Fruit fly (Drosophila melanogaster) whole organism, embryonic: ENCODE results near the gene CG1309.
A peak's percentile ranks its signal among the peaks of the same experiment; 100 is the strongest.

Experiments used
- C15 ChIP-seq: fragments of 200-800 bp; sonication (Bioruptor generic); IDR thresholded peaks from 3 replicates; pipeline ENCODE4 v1.3.6; 2022; ENCODE audit warnings: missing biosample characterization, missing genetic modification characterization
- CG10274 ChIP-seq: fragments of 200-800 bp; sonication (Bioruptor generic); optimal IDR thresholded peaks from 3 replicates; lab custom pipeline; 2017; ENCODE audit warnings: missing biosample characterization, mild to moderate bottlenecking, missing genetic modification characterization
- CG11085 ChIP-seq: fragments of 200-800 bp; sonication (Bioruptor generic); IDR thresholded peaks from 2 replicates; pipeline ENCODE4 v1.3.6; 2022; ENCODE audit warnings: missing biosample characterization, missing genetic modification characterization
- CG15514 ChIP-seq: fragments of 200-800 bp; sonication (Bioruptor generic); optimal IDR thresholded peaks from 3 replicates; lab custom pipeline; 2017; ENCODE audit warnings: missing biosample characterization, missing genetic modification characterization, mild to moderate bottlenecking, moderate library complexity, missing genetic modification reagents
- CG1603 ChIP-seq: fragments of 200-800 bp; sonication (Bioruptor generic); optimal IDR thresholded peaks from 2 replicates; lab custom pipeline; 2019; ENCODE audit warnings: missing biosample characterization, mild to moderate bottlenecking, missing genetic modification characterization, moderate library complexity
- CG30020 ChIP-seq: fragments of 200-800 bp; optimal IDR thresholded peaks from 2 replicates; lab custom pipeline; 2019; ENCODE audit warnings: missing biosample characterization, mild to moderate bottlenecking, missing genetic modification characterization, moderate library complexity
- CG33213 ChIP-seq: fragments of 200-800 bp; sonication (Bioruptor generic); optimal IDR thresholded peaks from 3 replicates; lab custom pipeline; 2016; ENCODE audit warnings: missing biosample characterization, missing genetic modification characterization
- CG33557 ChIP-seq: fragments of 200-800 bp; sonication (Bioruptor generic); optimal IDR thresholded peaks from 2 replicates; lab custom pipeline; 2019; ENCODE audit warnings: missing biosample characterization, mild to moderate bottlenecking, missing genetic modification characterization, moderate library complexity
- CG34224 ChIP-seq: fragments of 200-800 bp; sonication (Bioruptor generic); IDR thresholded peaks from 3 replicates; pipeline ENCODE4 v1.3.6; 2022; ENCODE audit warnings: missing biosample characterization, missing genetic modification characterization; ENCODE audit not compliant: partially characterized antibody
- CG34422 ChIP-seq: fragments of 200-800 bp; sonication (Bioruptor generic); IDR thresholded peaks from 3 replicates; pipeline ENCODE4 v1.3.6; 2022; ENCODE audit warnings: missing biosample characterization, missing genetic modification characterization
- CG43689 ChIP-seq: fragments of 200-800 bp; sonication (Bioruptor generic); IDR thresholded peaks from 2 replicates; pipeline ENCODE4 v1.3.6; 2022; ENCODE audit warnings: missing biosample characterization, missing genetic modification characterization
- CG6791 ChIP-seq: fragments of 200-800 bp; sonication (Bioruptor generic); IDR thresholded peaks from 3 replicates; pipeline ENCODE4 v1.3.6; 2022; ENCODE audit warnings: missing biosample characterization, missing genetic modification characterization; ENCODE audit not compliant: partially characterized antibody
- CG7372 ChIP-seq: fragments of 200-800 bp; sonication (Bioruptor generic); IDR thresholded peaks from 2 replicates; pipeline ENCODE4 v1.3.6; 2022; ENCODE audit warnings: missing biosample characterization, missing genetic modification characterization
- CG8924 ChIP-seq: fragments of 200-800 bp; optimal IDR thresholded peaks from 3 replicates; lab custom pipeline; 2019; ENCODE audit warnings: missing biosample characterization, mild to moderate bottlenecking, missing genetic modification characterization, moderate library complexity
- CG9215 ChIP-seq: fragments of 200-800 bp; sonication (Bioruptor generic); IDR thresholded peaks from 2 replicates; pipeline ENCODE4 v1.3.6; 2022; ENCODE audit warnings: missing biosample characterization, missing genetic modification characterization
- CG9727 ChIP-seq: fragments of 200-800 bp; sonication (Bioruptor generic); optimal IDR thresholded peaks from 3 replicates; lab custom pipeline; 2017; ENCODE audit warnings: missing biosample characterization, mild to moderate bottlenecking, missing genetic modification characterization
- Dbx ChIP-seq: fragments of 200-800 bp; sonication (Bioruptor generic); IDR thresholded peaks from 3 replicates; pipeline ENCODE4 v1.3.6; 2022; ENCODE audit warnings: missing biosample characterization, missing genetic modification characterization
- Dll ChIP-seq: fragments of 200-800 bp; sonication (Bioruptor generic); IDR thresholded peaks from 4 replicates; pipeline ENCODE4 v1.3.6; 2022; ENCODE audit warnings: missing biosample characterization, missing genetic modification characterization; ENCODE audit not compliant: partially characterized antibody
- Doc3 ChIP-seq: fragments of 200-800 bp; sonication (Bioruptor generic); IDR thresholded peaks from 3 replicates; pipeline ENCODE4 v1.3.6; 2022; ENCODE audit warnings: missing biosample characterization, missing genetic modification characterization; ENCODE audit not compliant: partially characterized antibody
- Dp ChIP-seq: fragments of 200-800 bp; sonication (Bioruptor generic); optimal IDR thresholded peaks from 2 replicates; lab custom pipeline; 2018; ENCODE audit warnings: missing biosample characterization, mild to moderate bottlenecking, missing genetic modification characterization, moderate library complexity
- Dref ChIP-seq: fragments of 200-800 bp; sonication (Bioruptor generic); IDR thresholded peaks from 2 replicates; pipeline ENCODE4 v1.3.6; 2022; ENCODE audit warnings: missing biosample characterization, missing genetic modification characterization
- Ets65A ChIP-seq: fragments of 200-800 bp; sonication (Bioruptor generic); peaks from one replicate; lab custom pipeline; 2016; ENCODE audit warnings: missing biosample characterization, missing genetic modification characterization
- HmgZ ChIP-seq: fragments of 200-800 bp; sonication (Bioruptor generic); optimal IDR thresholded peaks from 2 replicates; lab custom pipeline; 2018; ENCODE audit warnings: missing biosample characterization, mild to moderate bottlenecking, missing genetic modification characterization
- Jarid2 ChIP-seq: fragments of 200-800 bp; sonication (Bioruptor generic); optimal IDR thresholded peaks from 3 replicates; lab custom pipeline; 2017; ENCODE audit warnings: mild to moderate bottlenecking, missing biosample characterization, missing genetic modification reagents, missing genetic modification characterization
- MESR4 ChIP-seq: fragments of 200-800 bp; sonication (Bioruptor generic); optimal IDR thresholded peaks from 2 replicates; lab custom pipeline; 2018; ENCODE audit warnings: missing biosample characterization, mild to moderate bottlenecking, missing genetic modification characterization, moderate library complexity
- Med ChIP-seq: fragments of 200-800 bp; sonication (Bioruptor generic); peaks from one replicate; lab custom pipeline; 2016; ENCODE audit warnings: missing biosample characterization, missing genetic modification characterization, mild to moderate bottlenecking, inconsistent platforms, moderate library complexity
- Myb ChIP-seq: fragments of 200-800 bp; sonication (Bioruptor generic); optimal IDR thresholded peaks from 2 replicates; lab custom pipeline; 2016; ENCODE audit warnings: missing biosample characterization, missing genetic modification characterization
- Optix ChIP-seq: fragments of 200-800 bp; sonication (Bioruptor generic); IDR thresholded peaks from 3 replicates; pipeline ENCODE4 v1.3.6; 2022; ENCODE audit warnings: missing biosample characterization, missing genetic modification characterization
- Ptx1 ChIP-seq: fragments of 200-800 bp; sonication (Bioruptor generic); IDR thresholded peaks from 2 replicates; pipeline ENCODE4 v1.3.6; 2022; ENCODE audit warnings: missing biosample characterization, missing genetic modification characterization
- Rfx ChIP-seq: fragments of 200-800 bp; sonication (Bioruptor generic); IDR thresholded peaks from 2 replicates; pipeline ENCODE4 v1.3.6; 2022; ENCODE audit warnings: missing biosample characterization, missing genetic modification characterization
- Ssrp ChIP-seq: fragments of 200-800 bp; sonication (Bioruptor generic); optimal IDR thresholded peaks from 2 replicates; lab custom pipeline; 2018; ENCODE audit warnings: missing biosample characterization, mild to moderate bottlenecking, missing genetic modification characterization, moderate library complexity
- YL-1 ChIP-seq: fragments of 200-800 bp; sonication (Bioruptor generic); optimal IDR thresholded peaks from 3 replicates; lab custom pipeline; 2017; ENCODE audit warnings: missing biosample characterization, mild to moderate bottlenecking, missing genetic modification characterization
- dan ChIP-seq: fragments of 200-800 bp; sonication (Bioruptor generic); IDR thresholded peaks from 2 replicates; pipeline ENCODE4 v1.3.6; 2022; ENCODE audit warnings: missing biosample characterization, missing genetic modification characterization
- gfzf ChIP-seq: fragments of 200-800 bp; sonication (Bioruptor generic); optimal IDR thresholded peaks from 2 replicates; lab custom pipeline; 2016; ENCODE audit warnings: missing biosample characterization, mild to moderate bottlenecking, missing genetic modification characterization, moderate library complexity
- hbn ChIP-seq: fragments of 200-800 bp; sonication (Bioruptor generic); IDR thresholded peaks from 2 replicates; pipeline ENCODE4 v1.3.6; 2022; ENCODE audit warnings: missing biosample characterization, missing genetic modification characterization; ENCODE audit not compliant: partially characterized antibody
- kah ChIP-seq: fragments of 200-800 bp; sonication (Bioruptor generic); optimal IDR thresholded peaks from 2 replicates; lab custom pipeline; 2018; ENCODE audit warnings: missing biosample characterization, mild to moderate bottlenecking, missing genetic modification characterization
- lilli ChIP-seq: fragments of 200-800 bp; sonication (Bioruptor generic); optimal IDR thresholded peaks from 3 replicates; lab custom pipeline; 2016; ENCODE audit warnings: missing biosample characterization, missing genetic modification characterization
- nom ChIP-seq: fragments of 200-800 bp; sonication (Bioruptor generic); optimal IDR thresholded peaks from 2 replicates; lab custom pipeline; 2017; ENCODE audit warnings: missing biosample characterization, missing genetic modification characterization, mild to moderate bottlenecking, moderate library complexity, missing genetic modification reagents
- rib ChIP-seq: fragments of 200-800 bp; sonication (Bioruptor generic); IDR thresholded peaks from 2 replicates; pipeline ENCODE4 v1.3.6; 2022; ENCODE audit warnings: missing biosample characterization, missing genetic modification characterization
- row ChIP-seq: fragments of 200-800 bp; sonication (Bioruptor generic); IDR thresholded peaks from 3 replicates; pipeline ENCODE4 v1.3.6; 2022; ENCODE audit warnings: missing biosample characterization, missing genetic modification characterization
- run ChIP-seq: fragments of 200-800 bp; sonication (Bioruptor generic); optimal IDR thresholded peaks from 3 replicates; lab custom pipeline; 2018; ENCODE audit warnings: missing biosample characterization, mild to moderate bottlenecking, missing genetic modification characterization
- sens ChIP-seq: fragments of 200-800 bp; sonication (Bioruptor generic); peaks from one replicate; lab custom pipeline; 2016; ENCODE audit warnings: missing biosample characterization, missing genetic modification characterization
- seq ChIP-seq: fragments of 200-800 bp; sonication (Bioruptor generic); IDR thresholded peaks from 2 replicates; pipeline ENCODE4 v1.3.6; 2022; ENCODE audit warnings: missing biosample characterization, missing genetic modification characterization
- stwl ChIP-seq: fragments of 200-800 bp; sonication (Bioruptor generic); optimal IDR thresholded peaks from 3 replicates; lab custom pipeline; 2018; ENCODE audit warnings: missing biosample characterization, mild to moderate bottlenecking, missing genetic modification characterization, moderate library complexity
- sug ChIP-seq: fragments of 200-800 bp; optimal IDR thresholded peaks from 2 replicates; lab custom pipeline; 2019; ENCODE audit warnings: missing biosample characterization, mild to moderate bottlenecking, missing genetic modification characterization, moderate library complexity
- vvl ChIP-seq: fragments of 200-800 bp; sonication (Bioruptor generic); IDR thresholded peaks from 2 replicates; pipeline ENCODE4 v1.3.6; 2022; ENCODE audit warnings: missing biosample characterization, missing genetic modification characterization
- yki ChIP-seq: fragments of >200 bp; optimal IDR thresholded peaks from 3 replicates; lab custom pipeline; 2018
- zen2 ChIP-seq: fragments of 200-800 bp; sonication (Bioruptor generic); IDR thresholded peaks from 3 replicates; pipeline ENCODE4 v1.3.6; 2022; ENCODE audit warnings: missing biosample characterization, missing genetic modification characterization; ENCODE audit not compliant: partially characterized antibody

CG1309 gene

DNA sequence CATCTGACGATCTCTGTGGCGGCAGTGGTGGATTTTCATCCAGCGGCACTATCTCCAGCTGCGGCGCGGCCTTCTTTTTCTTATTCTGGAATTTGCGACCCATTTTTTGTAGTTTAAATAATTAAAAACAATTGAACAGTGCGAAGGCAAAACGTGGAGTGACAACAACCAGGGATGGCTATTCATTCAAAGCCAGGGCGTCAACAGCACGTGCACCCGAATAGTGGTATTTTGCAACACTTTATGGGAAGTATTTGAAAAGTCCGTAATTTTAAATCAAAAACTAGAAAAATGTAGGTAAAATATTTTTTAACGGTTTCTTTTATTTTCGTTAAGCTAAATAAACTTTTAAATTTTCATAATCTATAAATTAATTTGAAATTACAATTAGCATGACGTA is 23.4 kb downstream of the CG1309 start, which contains the start of gene CG11583 (continued):
- TF ChIP-seq C15 (GFP tag; lab: Robert Waterston, UW), result no peak

DNA sequence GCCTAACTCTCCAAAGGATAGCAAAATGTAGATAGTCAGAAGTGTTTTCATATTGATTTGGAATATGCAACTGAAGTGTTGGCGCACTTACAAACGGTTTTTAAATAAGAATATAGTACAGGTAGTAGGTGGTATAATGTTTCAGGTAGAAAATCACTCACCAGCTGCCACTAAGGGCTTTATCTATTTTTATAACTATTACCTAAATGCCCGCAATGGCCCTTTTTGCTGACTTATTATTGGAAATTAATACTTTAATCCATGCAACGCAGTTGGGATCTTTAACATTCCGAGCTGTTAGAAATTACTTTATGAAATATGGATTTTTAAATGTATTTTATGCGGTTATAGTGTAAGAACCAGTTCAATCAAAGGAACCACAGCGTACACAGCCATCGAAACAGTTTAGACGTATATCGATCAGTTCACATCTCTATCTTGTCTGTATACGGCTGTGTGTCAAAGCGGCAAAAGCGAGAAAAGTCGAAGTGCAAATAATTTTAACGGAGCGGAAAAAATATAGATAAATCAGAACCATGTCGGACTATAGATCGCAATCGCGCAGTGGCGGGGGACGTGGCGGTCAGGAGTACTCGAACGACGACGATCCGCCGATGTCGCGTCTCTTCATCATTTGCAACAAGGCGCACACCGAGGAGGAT is 24.3 kb downstream of the CG1309 start, which contains the start of the genes srw and CG1316:
Gene srw, minus strand, starts transcription at position 51 of the 662 bp plus-strand sequence.
Gene CG1316, plus strand, starts transcription at position 424 of the 662 bp plus-strand sequence.
- TF ChIP-seq nom (GFP tag; lab: Kevin White, UChicago) (peak; percentile 4), Med (GFP tag; lab: Kevin White, UChicago) (peak; percentile 81), vvl (GFP tag; lab: Robert Waterston, UW) (no peak), Rfx (GFP tag; lab: Robert Waterston, UW) (0 out of 2 replicates have a peak, but pooled peaks have one; percentile 38), Jarid2 (GFP tag; lab: Kevin White, UChicago) (no peak), Myb (peak; percentile 67), CG34422 (GFP tag; lab: Robert Waterston, UW) (peak; percentile 57; the same call in 1 of the 3 replicates), yki (lab: Kevin White, UChicago) (no peak), CG6791 (peak; percentile 8; the same call in 1 of the 3 replicates), lilli (peak; percentile 12), CG34224 (GFP tag; lab: Robert Waterston, UW) (peak; percentile 44; the same call in 1 of the 3 replicates), Optix (GFP tag; lab: Robert Waterston, UW) (0 out of 3 replicates have a peak, but pooled peaks have one; percentile 21), sens (GFP tag; lab: Kevin White, UChicago) (peak; percentile 26), CG9727 (GFP tag; lab: Kevin White, UChicago) (no peak), row (peak; percentile 55; the same call in 1 of the 3 replicates), hbn (no peak), MESR4 (GFP tag; lab: Kevin White, UChicago) (peak; percentile 95), YL-1 (GFP tag; lab: Kevin White, UChicago) (peak; percentile 82), sug (tag; lab: Kevin White, UChicago) (peak; percentile 23), rib (no peak), Ets65A (GFP tag; lab: Kevin White, UChicago) (peak; percentile 58), CG33213 (GFP tag; lab: Kevin White, UChicago) (no peak), seq (no peak), dan (GFP tag; lab: Robert Waterston, UW) (no peak), CG33557 (no peak), CG15514 (GFP tag; lab: Kevin White, UChicago) (peak; percentile 99), CG10274 (GFP tag; lab: Kevin White, UChicago) (no peak), CG7372 (GFP tag; lab: Robert Waterston, UW) (no peak), CG8924 (tag; lab: Kevin White, UChicago) (no peak), Dbx (GFP tag; lab: Robert Waterston, UW) (no peak), Ssrp (tag; lab: Kevin White, UChicago) (no peak), gfzf (GFP tag; lab: Kevin White, UChicago) (peak; percentile 12), CG43689 (GFP tag; lab: Robert Waterston, UW) (no peak), run (no peak), Dll (GFP tag; lab: Robert Waterston, UW) (0 out of 4 replicates have a peak, but pooled peaks have one; percentile 14), CG30020 (peak; percentile 32), CG11085 (no peak), Dref (GFP tag; lab: Robert Waterston, UW) (peak; percentile 74), Doc3 (0 out of 3 replicates have a peak, but pooled peaks have one; percentile 16), stwl (tag; lab: Kevin White, UChicago) (peak; percentile 23), kah (GFP tag; lab: Kevin White, UChicago) (no peak), CG1603 (tag; lab: Kevin White, UChicago) (peak; percentile 52), CG9215 (no peak), Ptx1 (GFP tag; lab: Robert Waterston, UW) (no peak), HmgZ (peak; percentile 54), zen2 (GFP tag; lab: Robert Waterston, UW) (no peak), Dp (GFP tag; lab: Kevin White, UChicago) (peak; percentile 62)
